Fruit fly (Drosophila melanogaster) whole organism, embryonic: ENCODE measurements around the gene Prp31.
A peak's percentile ranks its signal among the peaks of the same experiment; 100 is the strongest.

Source experiments
- Asciz ChIP-seq: fragments of 200-800 bp; sonication (Bioruptor generic); optimal IDR thresholded peaks from 2 replicates; lab custom pipeline; 2017; ENCODE audit warnings: missing biosample characterization, mild to moderate bottlenecking, missing genetic modification characterization, missing genetic modification reagents
- Bteb2 ChIP-seq: fragments of 200-800 bp; sonication (Bioruptor generic); optimal IDR thresholded peaks from 2 replicates; lab custom pipeline; 2016; ENCODE audit warnings: missing biosample characterization, missing genetic modification characterization
- CG10267 ChIP-seq: fragments of 200-800 bp; sonication (Bioruptor generic); optimal IDR thresholded peaks from 2 replicates; lab custom pipeline; 2018; ENCODE audit warnings: missing biosample characterization, mild to moderate bottlenecking, missing genetic modification characterization, moderate library complexity
- CG10959 ChIP-seq: fragments of 200-800 bp; sonication (Bioruptor generic); IDR thresholded peaks from 2 replicates; pipeline ENCODE4 v1.3.6; 2022; ENCODE audit warnings: missing biosample characterization, missing genetic modification characterization
- CG11560 ChIP-seq: fragments of 200-800 bp; sonication (Bioruptor generic); IDR thresholded peaks from 3 replicates; pipeline ENCODE4 v1.3.6; 2022; ENCODE audit warnings: missing biosample characterization, missing genetic modification characterization
- CG11723 ChIP-seq: fragments of 200-800 bp; sonication (Bioruptor generic); optimal IDR thresholded peaks from 2 replicates; lab custom pipeline; 2017; ENCODE audit warnings: missing biosample characterization, mild to moderate bottlenecking, missing genetic modification characterization
- CG12942 ChIP-seq: fragments of 200-800 bp; sonication (Bioruptor generic); optimal IDR thresholded peaks from 3 replicates; lab custom pipeline; 2016; ENCODE audit warnings: missing biosample characterization, missing genetic modification characterization
- CG13296 ChIP-seq: fragments of 200-800 bp; sonication (Bioruptor generic); optimal IDR thresholded peaks from 3 replicates; lab custom pipeline; 2018; ENCODE audit warnings: missing biosample characterization, mild to moderate bottlenecking, missing genetic modification characterization
- CG15011 ChIP-seq: fragments of 200-800 bp; sonication (Bioruptor generic); optimal IDR thresholded peaks from 3 replicates; lab custom pipeline; 2018; ENCODE audit warnings: missing biosample characterization, mild to moderate bottlenecking, missing genetic modification characterization
- CG16815 ChIP-seq: fragments of 200-800 bp; sonication (Bioruptor generic); optimal IDR thresholded peaks from 3 replicates; lab custom pipeline; 2017; ENCODE audit warnings: missing biosample characterization, mild to moderate bottlenecking, missing genetic modification characterization
- CG17361 ChIP-seq: fragments of 200-800 bp; sonication (Bioruptor generic); IDR thresholded peaks from 3 replicates; pipeline ENCODE4 v1.3.6; 2022; ENCODE audit warnings: missing biosample characterization, missing genetic modification characterization
- CG17829 ChIP-seq: fragments of 200-800 bp; optimal IDR thresholded peaks from 2 replicates; lab custom pipeline; 2019; ENCODE audit warnings: missing biosample characterization, mild to moderate bottlenecking, missing genetic modification characterization, moderate library complexity
- CG2712 ChIP-seq: fragments of 200-800 bp; optimal IDR thresholded peaks from 3 replicates; lab custom pipeline; 2019; ENCODE audit warnings: missing biosample characterization, mild to moderate bottlenecking, missing genetic modification characterization, moderate library complexity
- CG30431 ChIP-seq: fragments of 200-800 bp; sonication (Bioruptor generic); optimal IDR thresholded peaks from 2 replicates; lab custom pipeline; 2017; ENCODE audit warnings: missing biosample characterization, missing genetic modification characterization
- CG3065 ChIP-seq: fragments of 200-800 bp; sonication (Bioruptor generic); optimal IDR thresholded peaks from 2 replicates; lab custom pipeline; 2016; ENCODE audit warnings: missing biosample characterization, missing genetic modification characterization
- CG3281 ChIP-seq: fragments of 200-800 bp; sonication (Bioruptor generic); optimal IDR thresholded peaks from 3 replicates; lab custom pipeline; 2017; ENCODE audit warnings: missing biosample characterization, mild to moderate bottlenecking, missing genetic modification characterization
- CG33557 ChIP-seq: fragments of 200-800 bp; sonication (Bioruptor generic); optimal IDR thresholded peaks from 2 replicates; lab custom pipeline; 2019; ENCODE audit warnings: missing biosample characterization, mild to moderate bottlenecking, missing genetic modification characterization, moderate library complexity
- CG3407 ChIP-seq: fragments of 200-800 bp; sonication (Bioruptor generic); optimal IDR thresholded peaks from 2 replicates; lab custom pipeline; 2018; ENCODE audit warnings: missing biosample characterization, mild to moderate bottlenecking, missing genetic modification characterization
- CG42726 ChIP-seq: fragments of 200-800 bp; sonication (Bioruptor generic); IDR thresholded peaks from 2 replicates; pipeline ENCODE4 v1.3.6; 2022; ENCODE audit warnings: missing biosample characterization, missing genetic modification characterization; ENCODE audit not compliant: partially characterized antibody
- CG6272 ChIP-seq: fragments of 200-800 bp; sonication (Bioruptor generic); IDR thresholded peaks from 2 replicates; pipeline ENCODE4 v1.3.6; 2022; ENCODE audit warnings: missing biosample characterization, missing genetic modification characterization
- CG8281 ChIP-seq: fragments of 200-800 bp; sonication (Bioruptor generic); optimal IDR thresholded peaks from 2 replicates; lab custom pipeline; 2018; ENCODE audit warnings: missing biosample characterization, mild to moderate bottlenecking, missing genetic modification characterization, moderate library complexity
- CG8388 ChIP-seq: fragments of 200-800 bp; sonication (Bioruptor generic); optimal IDR thresholded peaks from 2 replicates; lab custom pipeline; 2019; ENCODE audit warnings: missing biosample characterization, mild to moderate bottlenecking, missing genetic modification characterization, moderate library complexity
- CG9876 ChIP-seq: fragments of 200-800 bp; sonication (Bioruptor generic); optimal IDR thresholded peaks from 2 replicates; lab custom pipeline; 2016; ENCODE audit warnings: missing biosample characterization, missing genetic modification characterization
- Dfd ChIP-seq, 2 experiments: fragments of >200 bp; optimal IDR thresholded peaks; 2 replicates each; lab custom pipeline; 2017; ENCODE audit warnings: missing biosample characterization in 2 of 2, missing genetic modification characterization in 2 of 2
- Dip3 ChIP-seq: fragments of 200-800 bp; sonication (Bioruptor generic); optimal IDR thresholded peaks from 3 replicates; lab custom pipeline; 2016; ENCODE audit warnings: missing biosample characterization, missing genetic modification characterization
- Drgx ChIP-seq: fragments of 200-800 bp; sonication (Bioruptor generic); IDR thresholded peaks from 2 replicates; pipeline ENCODE4 v1.3.6; 2022; ENCODE audit warnings: missing biosample characterization, missing genetic modification characterization
- H15 ChIP-seq: fragments of 200-800 bp; sonication (Bioruptor generic); IDR thresholded peaks from 3 replicates; pipeline ENCODE4 v1.3.6; 2022; ENCODE audit warnings: missing biosample characterization, missing genetic modification characterization
- Hmr ChIP-seq: fragments of 200-800 bp; sonication (Bioruptor generic); optimal IDR thresholded peaks from 3 replicates; lab custom pipeline; 2017; ENCODE audit warnings: mild to moderate bottlenecking, missing biosample characterization, missing genetic modification reagents, missing genetic modification characterization
- bowl ChIP-seq: fragments of 200-800 bp; sonication (Bioruptor generic); IDR thresholded peaks from 2 replicates; pipeline ENCODE4 v1.3.6; 2022; ENCODE audit warnings: missing biosample characterization, missing genetic modification characterization
- br ChIP-seq: fragments of >200 bp; optimal IDR thresholded peaks from 2 replicates; lab custom pipeline; 2017
- chn ChIP-seq: fragments of 200-800 bp; sonication (Bioruptor generic); optimal IDR thresholded peaks from 2 replicates; lab custom pipeline; 2016; ENCODE audit warnings: missing biosample characterization, missing genetic modification characterization
- ems ChIP-seq: fragments of 200-800 bp; sonication (Bioruptor generic); optimal IDR thresholded peaks from 3 replicates; lab custom pipeline; 2016; ENCODE audit warnings: missing biosample characterization, missing genetic modification characterization
- fd64A ChIP-seq: fragments of 200-800 bp; sonication (Bioruptor generic); optimal IDR thresholded peaks from 3 replicates; lab custom pipeline; 2018; ENCODE audit warnings: missing biosample characterization, mild to moderate bottlenecking, missing genetic modification characterization
- grn ChIP-seq: fragments of 200-800 bp; sonication (Bioruptor generic); optimal IDR thresholded peaks from 3 replicates; lab custom pipeline; 2017; ENCODE audit warnings: missing biosample characterization, missing genetic modification characterization
- her ChIP-seq: fragments of 200-800 bp; sonication (Bioruptor generic); optimal IDR thresholded peaks from 2 replicates; lab custom pipeline; 2016; ENCODE audit warnings: missing biosample characterization, missing genetic modification characterization
- kni ChIP-seq: fragments of 200-800 bp; sonication (Bioruptor generic); optimal IDR thresholded peaks from 3 replicates; lab custom pipeline; 2017; ENCODE audit warnings: mild to moderate bottlenecking, missing biosample characterization, missing genetic modification reagents, missing genetic modification characterization
- lab ChIP-seq: fragments of 200-800 bp; sonication (Bioruptor generic); optimal IDR thresholded peaks from 3 replicates; lab custom pipeline; 2017; ENCODE audit warnings: missing biosample characterization, missing genetic modification characterization, mild to moderate bottlenecking, moderate library complexity, missing genetic modification reagents
- mam ChIP-seq: fragments of 200-800 bp; sonication (Bioruptor generic); optimal IDR thresholded peaks from 3 replicates; lab custom pipeline; 2016; ENCODE audit warnings: missing biosample characterization, missing genetic modification characterization
- onecut ChIP-seq: fragments of 200-800 bp; sonication (Bioruptor generic); IDR thresholded peaks from 2 replicates; pipeline ENCODE4 v1.3.6; 2022; ENCODE audit warnings: missing biosample characterization, missing genetic modification characterization
- p53 ChIP-seq: fragments of 200-800 bp; sonication (Bioruptor generic); optimal IDR thresholded peaks from 2 replicates; lab custom pipeline; 2016; ENCODE audit warnings: missing biosample characterization, missing genetic modification characterization
- peb ChIP-seq: fragments of 200-800 bp; sonication (Bioruptor generic); IDR thresholded peaks from 2 replicates; pipeline ENCODE4 v1.3.6; 2022; ENCODE audit warnings: missing biosample characterization, missing genetic modification characterization
- row ChIP-seq: fragments of 200-800 bp; sonication (Bioruptor generic); IDR thresholded peaks from 3 replicates; pipeline ENCODE4 v1.3.6; 2022; ENCODE audit warnings: missing biosample characterization, missing genetic modification characterization
- sd ChIP-seq: fragments of 200-800 bp; sonication (Bioruptor generic); optimal IDR thresholded peaks from 3 replicates; lab custom pipeline; 2018; ENCODE audit warnings: missing biosample characterization, mild to moderate bottlenecking, missing genetic modification characterization, moderate library complexity
- shn ChIP-seq: fragments of 200-800 bp; sonication (Bioruptor generic); optimal IDR thresholded peaks from 3 replicates; lab custom pipeline; 2016; ENCODE audit warnings: missing biosample characterization, missing genetic modification characterization
- tgo ChIP-seq: fragments of 200-800 bp; sonication (Bioruptor generic); IDR thresholded peaks from 3 replicates; pipeline ENCODE4 v1.3.6; 2022; ENCODE audit warnings: missing biosample characterization, missing genetic modification characterization
- tin ChIP-seq: fragments of 200-800 bp; sonication (Bioruptor generic); optimal IDR thresholded peaks from 3 replicates; lab custom pipeline; 2016; ENCODE audit warnings: missing biosample characterization, missing genetic modification characterization
- trem ChIP-seq: fragments of 200-800 bp; optimal IDR thresholded peaks from 3 replicates; lab custom pipeline; 2019; ENCODE audit warnings: missing biosample characterization, mild to moderate bottlenecking, missing genetic modification characterization, moderate library complexity
- ttk ChIP-seq: fragments of 200-800 bp; sonication (Bioruptor generic); IDR thresholded peaks from 2 replicates; pipeline ENCODE4 v2.1.2; 2022; ENCODE audit warnings: missing biosample characterization, missing genetic modification characterization
- tx ChIP-seq: fragments of 200-800 bp; sonication (Bioruptor generic); optimal IDR thresholded peaks from 2 replicates; lab custom pipeline; 2016; ENCODE audit warnings: missing biosample characterization, missing genetic modification characterization
- usp ChIP-seq: fragments of >200 bp; optimal IDR thresholded peaks from 2 replicates; lab custom pipeline; 2017; ENCODE audit warnings: missing biosample characterization, missing genetic modification characterization

Prp31 gene

DNA sequence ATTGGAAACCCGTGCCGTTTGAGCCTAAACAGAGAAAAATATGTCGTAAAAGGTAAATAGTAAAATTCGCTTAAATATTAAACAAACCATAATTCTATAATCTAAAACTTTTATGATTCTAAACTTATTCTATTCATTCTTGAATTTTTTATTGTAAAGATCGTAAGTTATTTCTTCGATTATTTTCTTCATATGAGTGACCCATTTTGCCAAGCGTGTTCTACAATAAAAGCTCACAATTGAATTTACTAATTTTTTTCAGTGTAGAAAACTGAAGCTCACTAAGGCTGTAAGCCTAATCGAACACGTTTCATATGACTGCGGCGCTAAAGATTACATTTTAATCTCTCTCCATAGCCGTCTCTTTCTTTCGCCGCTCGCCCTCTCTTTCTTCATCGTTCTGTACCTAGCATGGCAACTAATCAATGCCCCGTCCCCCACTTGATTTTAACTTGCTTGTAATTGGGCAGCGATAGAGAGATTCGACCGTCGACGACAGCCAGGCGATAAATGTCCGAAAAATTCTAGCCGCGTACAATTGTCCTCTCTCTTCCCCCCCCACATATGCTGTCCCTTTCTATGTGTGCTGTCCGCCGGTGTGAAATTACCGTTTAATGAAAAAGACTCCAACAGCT, 13.0 kb downstream of the Prp31 start (continued):
- TF ChIP-seq grn (GFP tag; lab: Kevin White, UChicago) (peak; percentile 25), CG6272 (GFP tag; lab: Robert Waterston, UW) (no peak), CG10267 (peak; percentile 14), Asciz (no peak), chn (GFP tag; lab: Kevin White, UChicago) (no peak), ttk (GFP tag; lab: Robert Waterston, UW) (0 out of 2 replicates have a peak, but pooled peaks have one; percentile 5), CG42726 (GFP tag; lab: Robert Waterston, UW) (no peak), CG17829 (tag; lab: Kevin White, UChicago) (no peak)
- TF ChIP-seq, all 482 proteins: peak for 66

DNA sequence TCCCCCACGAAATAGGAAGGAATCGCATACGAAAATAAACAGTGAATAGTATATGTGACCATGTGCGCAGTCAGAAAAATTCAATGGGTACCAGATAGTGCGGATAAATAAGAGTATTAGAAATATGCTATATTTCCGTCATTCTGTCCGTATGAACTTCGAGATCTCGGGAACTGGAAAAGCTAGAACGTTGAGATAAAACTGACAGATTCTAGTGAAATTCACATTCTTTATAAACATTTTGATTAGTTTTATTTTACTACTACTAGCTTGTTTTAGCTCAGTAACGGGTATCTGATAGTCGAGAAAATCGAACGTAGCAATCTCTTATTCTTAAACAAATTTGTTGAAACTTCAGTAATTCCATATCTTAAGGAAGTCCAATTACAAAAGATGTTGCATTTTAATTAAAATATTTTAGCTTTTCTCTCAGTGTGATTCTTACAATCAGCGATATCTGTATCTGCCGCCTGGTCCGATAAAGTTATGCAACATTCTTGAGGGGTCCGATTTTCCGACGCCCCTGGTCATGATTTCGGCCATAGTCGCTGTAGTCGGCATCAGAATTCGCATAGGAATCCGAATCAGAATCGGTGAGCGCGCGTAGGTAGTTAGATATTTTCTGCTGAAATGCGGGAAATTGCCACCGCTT, 13.6 kb downstream of the Prp31 start:
- no peak for TF ChIP-seq Dip3 (GFP tag; lab: Kevin White, UChicago)
- TF ChIP-seq CG13296 (GFP tag; lab: Kevin White, UChicago) = no peak
- no peak for TF ChIP-seq shn
- no peak for TF ChIP-seq CG11560 (tag; lab: Robert Waterston, UW)
- peak; percentile 7 for TF ChIP-seq CG2712 (tag; lab: Kevin White, UChicago)
- no peak for TF ChIP-seq tx (GFP tag; lab: Kevin White, UChicago)
- TF ChIP-seq ems = no peak
- no peak for TF ChIP-seq trem (tag; lab: Kevin White, UChicago)
- TF ChIP-seq CG9876 = no peak
- TF ChIP-seq kni (GFP tag; lab: Kevin White, UChicago) = no peak
- TF ChIP-seq CG3281 (GFP tag; lab: Kevin White, UChicago) = no peak
- TF ChIP-seq CG8388 (GFP tag; lab: Kevin White, UChicago) = no peak
- no peak for TF ChIP-seq usp (GFP tag; lab: Kevin White, UChicago)
- no peak for TF ChIP-seq Bteb2 (GFP tag; lab: Kevin White, UChicago)
- no peak for TF ChIP-seq CG17361 (GFP tag; lab: Robert Waterston, UW)
- TF ChIP-seq Drgx = no peak
- no peak for TF ChIP-seq bowl (GFP tag; lab: Robert Waterston, UW)
- no peak for TF ChIP-seq tin (GFP tag; lab: Kevin White, UChicago)
- TF ChIP-seq fd64A (GFP tag; lab: Kevin White, UChicago) = no peak
- no peak for TF ChIP-seq Hmr
- TF ChIP-seq H15 (GFP tag; lab: Robert Waterston, UW) = no peak
- no peak for TF ChIP-seq peb (GFP tag; lab: Robert Waterston, UW)
- TF ChIP-seq mam (GFP tag; lab: Kevin White, UChicago) = no peak
- TF ChIP-seq CG30431 (GFP tag; lab: Kevin White, UChicago) = no peak
- no peak for TF ChIP-seq CG8281 (tag; lab: Kevin White, UChicago)
- TF ChIP-seq CG3407 = no peak
- TF ChIP-seq her (GFP tag; lab: Kevin White, UChicago) = no peak
- TF ChIP-seq CG15011 = no peak
- peak; percentile 10; the same call in 1 of the 2 replicates for TF ChIP-seq CG10959 (GFP tag; lab: Robert Waterston, UW)
- no peak for TF ChIP-seq br (lab: Kevin White, UChicago)
- no peak for TF ChIP-seq p53 (GFP tag; lab: Kevin White, UChicago)
- TF ChIP-seq tgo (GFP tag; lab: Robert Waterston, UW) = no peak
- TF ChIP-seq CG33557 (GFP tag; lab: Kevin White, UChicago) = no peak
- TF ChIP-seq sd = no peak
- no peak for TF ChIP-seq Dfd (GFP tag; optimal IDR thresholded peaks at IDR 0.05; lab: Kevin White, UChicago)
- TF ChIP-seq onecut (GFP tag; lab: Robert Waterston, UW) = no peak
- TF ChIP-seq CG12942 (GFP tag; lab: Kevin White, UChicago) = no peak
- TF ChIP-seq CG3065 (GFP tag; lab: Kevin White, UChicago) = no peak
- TF ChIP-seq CG16815 (GFP tag; lab: Kevin White, UChicago) = no peak
- no peak for TF ChIP-seq CG11723 (GFP tag; lab: Kevin White, UChicago)
- no peak for TF ChIP-seq row
- no peak for TF ChIP-seq lab
